Worm (Caenorhabditis elegans) whole organism, L4 larva: ENCODE data around the gene Y39E4B.6.

Source experiments
- F26F4.8 ChIP-seq: fragments of 200-800 bp; sonication (Bioruptor generic); conservative IDR thresholded peaks from 2 replicates; pipeline ENCODE4 v1.3.6; 2022; ENCODE audit warnings: missing genetic modification characterization, missing compliant biosample characterization
- aha-1 ChIP-seq: fragments of 150-350 bp; peaks from one replicate; lab custom pipeline; 2014; ENCODE audit warnings: missing biosample characterization, missing genetic modification characterization
- aly-2 ChIP-seq: sonication (generic microtip); optimal IDR thresholded peaks from 2 replicates; lab custom pipeline; 2018; ENCODE audit warnings: missing biosample characterization, missing genetic modification characterization
- daf-8 ChIP-seq: fragments of 200-800 bp; sonication (Bioruptor generic); IDR thresholded peaks from 2 replicates; pipeline ENCODE4 v1.3.6; 2022; ENCODE audit warnings: missing genetic modification characterization, missing compliant biosample characterization
- lin-13 ChIP-seq: fragments of 150-350 bp; optimal IDR thresholded peaks from 2 replicates; lab custom pipeline; 2014; ENCODE audit warnings: missing biosample characterization, missing genetic modification reagents, missing genetic modification characterization
- lin-15B ChIP-seq: fragments of 150-350 bp; sonication (generic microtip); optimal IDR thresholded peaks from 3 replicates; lab custom pipeline; 2014; ENCODE audit warnings: missing biosample characterization, missing genetic modification characterization
- lir-3 ChIP-seq: sonication (generic microtip); optimal IDR thresholded peaks from 2 replicates; lab custom pipeline; 2016; ENCODE audit warnings: mild to moderate bottlenecking, missing genetic modification characterization, missing compliant biosample characterization
- madf-5 ChIP-seq, 2 experiments: fragments of 200-800 bp; sonication (Bioruptor generic); IDR thresholded peaks; 2 replicates each; pipeline ENCODE4 v1.3.6; 2022; ENCODE audit warnings: missing compliant biosample characterization in 2 of 2, missing genetic modification characterization in 2 of 2
- skn-1 ChIP-seq: fragments of 150-350 bp; optimal IDR thresholded peaks from 2 replicates; lab custom pipeline; 2014; ENCODE audit warnings: missing biosample characterization, missing genetic modification characterization
- snpc-4 ChIP-seq: fragments of 150-350 bp; optimal IDR thresholded peaks from 2 replicates; lab custom pipeline; 2014; ENCODE audit warnings: missing biosample characterization, missing genetic modification characterization
- unc-39 ChIP-seq: sonication (generic microtip); optimal IDR thresholded peaks from 2 replicates; lab custom pipeline; 2017; ENCODE audit warnings: missing biosample characterization, missing genetic modification characterization
- unc-62 ChIP-seq, 3 experiments: fragments of 150-350 bp in 1 of 3; sonication (generic microtip); optimal IDR thresholded peaks in 2 of 3; peaks in 1 of 3; 1 replicate in 1 of 3; 2 replicates in 2 of 3; lab custom pipeline; 2014 to 2017; ENCODE audit warnings: missing biosample characterization in 3 of 3, missing genetic modification characterization in 3 of 3, missing genetic modification reagents in 3 of 3, missing genotype in 1 of 3
- ztf-11 ChIP-seq: fragments of 150-350 bp; optimal IDR thresholded peaks from 2 replicates; lab custom pipeline; 2014; ENCODE audit warnings: missing biosample characterization, missing genetic modification characterization

DNA sequence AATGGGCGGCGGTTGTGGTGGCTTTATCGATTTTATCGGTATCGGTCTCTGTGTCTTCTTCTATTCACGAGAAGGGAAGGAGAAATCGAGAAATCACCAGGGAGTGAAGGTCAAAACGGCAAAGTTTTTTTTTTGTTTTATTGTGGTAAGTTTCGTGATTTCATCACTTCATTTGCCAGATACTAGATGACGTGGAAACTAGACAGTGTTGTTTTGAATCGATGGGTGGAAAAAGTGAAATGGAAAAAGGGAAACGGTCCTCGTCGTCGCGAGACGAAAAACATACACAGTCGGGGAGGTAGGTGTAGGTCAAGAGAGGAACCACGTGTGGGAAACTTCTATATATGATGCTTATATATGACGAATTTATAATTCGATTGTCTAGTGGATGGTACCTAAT is 30.5 kb downstream of the Y39E4B.6 start:
- no peak for TF ChIP-seq madf-5 (GFP tag; IDR thresholded peaks at IDR 0.05; lab: Robert Waterston, UW)
- no peak for TF ChIP-seq lir-3 (tag; lab: Kevin White, UChicago)
- TF ChIP-seq F26F4.8 (GFP tag; lab: Robert Waterston, UW): no peak
- peak; percentile 61 for TF ChIP-seq aha-1 (tag; lab: Kevin White, UChicago)
- no peak for TF ChIP-seq unc-39 (tag; lab: Kevin White, UChicago)
- TF ChIP-seq skn-1 (tag; lab: Kevin White, UChicago): no peak
- TF ChIP-seq aly-2 (tag; lab: Kevin White, UChicago): no peak
- no peak for TF ChIP-seq ztf-11 (tag; lab: Kevin White, UChicago)
- no peak for TF ChIP-seq unc-62 (GFP tag; optimal IDR thresholded peaks at IDR 0.05 in 1 of 2; lab: Kevin White, UChicago)
- no peak for TF ChIP-seq unc-62 (tag; optimal IDR thresholded peaks at IDR 0.05; lab: Kevin White, UChicago)
- TF ChIP-seq daf-8 (GFP tag; lab: Robert Waterston, UW): no peak
- no peak for TF ChIP-seq lin-15B (tag; lab: Kevin White, UChicago)
- no peak for TF ChIP-seq snpc-4
- no peak for TF ChIP-seq lin-13 (GFP tag; lab: Kevin White, UChicago)
